Fruit fly (Drosophila melanogaster) whole organism, embryonic: ENCODE results near the gene cindr.

Source experiments
- Atf6 ChIP-seq: fragments of 200-800 bp; sonication (Bioruptor generic); IDR thresholded peaks from 2 replicates; pipeline ENCODE4 v1.3.6; 2022; ENCODE audit warnings: missing biosample characterization, missing genetic modification characterization
- Bgb ChIP-seq: fragments of 200-800 bp; sonication (Bioruptor generic); IDR thresholded peaks from 2 replicates; pipeline ENCODE4 v1.3.6; 2022; ENCODE audit warnings: missing biosample characterization, missing genetic modification characterization; ENCODE audit not compliant: partially characterized antibody
- CG10431 ChIP-seq: fragments of 200-800 bp; sonication (Bioruptor generic); optimal IDR thresholded peaks from 3 replicates; lab custom pipeline; 2018; ENCODE audit warnings: missing biosample characterization, mild to moderate bottlenecking, missing genetic modification characterization
- CG10959 ChIP-seq: fragments of 200-800 bp; sonication (Bioruptor generic); IDR thresholded peaks from 2 replicates; pipeline ENCODE4 v1.3.6; 2022; ENCODE audit warnings: missing biosample characterization, missing genetic modification characterization
- CG13287 ChIP-seq: fragments of 200-800 bp; sonication (Bioruptor generic); IDR thresholded peaks from 2 replicates; pipeline ENCODE4 v1.3.6; 2022; ENCODE audit warnings: missing biosample characterization, missing genetic modification characterization; ENCODE audit not compliant: partially characterized antibody
- CG13424 ChIP-seq: fragments of 200-800 bp; sonication (Bioruptor generic); optimal IDR thresholded peaks from 2 replicates; lab custom pipeline; 2019; ENCODE audit warnings: missing biosample characterization, mild to moderate bottlenecking, missing genetic modification characterization, moderate library complexity
- CG14965 ChIP-seq: fragments of 200-800 bp; sonication (Bioruptor generic); optimal IDR thresholded peaks from 2 replicates; lab custom pipeline; 2016; ENCODE audit warnings: missing biosample characterization, missing genetic modification characterization, borderline replicate concordance
- CG1602 ChIP-seq: fragments of 200-800 bp; sonication (Bioruptor generic); optimal IDR thresholded peaks from 3 replicates; lab custom pipeline; 2016; ENCODE audit warnings: missing biosample characterization, missing genetic modification characterization
- CG1647 ChIP-seq: fragments of 200-800 bp; sonication (Bioruptor generic); optimal IDR thresholded peaks from 3 replicates; lab custom pipeline; 2016; ENCODE audit warnings: missing biosample characterization, missing genetic modification characterization
- CG30403 ChIP-seq: fragments of 200-800 bp; sonication (Bioruptor generic); optimal IDR thresholded peaks from 3 replicates; lab custom pipeline; 2016; ENCODE audit warnings: missing biosample characterization, missing genetic modification characterization
- CG31388 ChIP-seq: fragments of 200-800 bp; sonication (Bioruptor generic); optimal IDR thresholded peaks from 2 replicates; lab custom pipeline; 2016; ENCODE audit warnings: missing biosample characterization, missing genetic modification characterization
- CG4424 ChIP-seq: fragments of 200-800 bp; sonication (Bioruptor generic); optimal IDR thresholded peaks from 3 replicates; lab custom pipeline; 2016; ENCODE audit warnings: missing biosample characterization, missing genetic modification characterization
- CG4730 ChIP-seq: fragments of 200-800 bp; sonication (Bioruptor generic); IDR thresholded peaks from 2 replicates; pipeline ENCODE4 v1.3.6; 2022; ENCODE audit warnings: missing biosample characterization, missing genetic modification characterization
- CG4854 ChIP-seq: fragments of 200-800 bp; sonication (Bioruptor generic); optimal IDR thresholded peaks from 2 replicates; lab custom pipeline; 2016; ENCODE audit warnings: missing biosample characterization, missing genetic modification characterization, inconsistent platforms
- CG6689 ChIP-seq: fragments of 200-800 bp; sonication (Bioruptor generic); IDR thresholded peaks from 2 replicates; pipeline ENCODE4 v1.3.6; 2022; ENCODE audit warnings: missing biosample characterization, missing genetic modification characterization
- CG6765 ChIP-seq: fragments of 200-800 bp; sonication (Bioruptor generic); optimal IDR thresholded peaks from 3 replicates; lab custom pipeline; 2017; ENCODE audit warnings: missing biosample characterization, mild to moderate bottlenecking, missing genetic modification characterization
- Deaf1 ChIP-seq: fragments of 200-800 bp; optimal IDR thresholded peaks from 3 replicates; lab custom pipeline; 2019; ENCODE audit warnings: missing biosample characterization, mild to moderate bottlenecking, missing genetic modification characterization, moderate library complexity
- ERR ChIP-seq: fragments of 200-800 bp; sonication (Bioruptor generic); optimal IDR thresholded peaks from 2 replicates; lab custom pipeline; 2016; ENCODE audit warnings: missing biosample characterization, missing genetic modification characterization
- HLH54F ChIP-seq: fragments of 200-800 bp; sonication (Bioruptor generic); optimal IDR thresholded peaks from 3 replicates; lab custom pipeline; 2016; ENCODE audit warnings: missing biosample characterization, missing genetic modification characterization
- Hey ChIP-seq: fragments of 200-800 bp; sonication (Bioruptor generic); optimal IDR thresholded peaks from 3 replicates; lab custom pipeline; 2018; ENCODE audit warnings: missing biosample characterization, mild to moderate bottlenecking, missing genetic modification characterization
- Hr51 ChIP-seq, 2 experiments: fragments of 200-800 bp; sonication (Bioruptor generic); optimal IDR thresholded peaks; 2 replicates in 1 of 2; 3 replicates in 1 of 2; lab custom pipeline; 2016 to 2018; ENCODE audit warnings: missing biosample characterization in 2 of 2, missing genetic modification characterization in 2 of 2, mild to moderate bottlenecking in 1 of 2, moderate library complexity in 1 of 2
- MBD-R2 ChIP-seq: fragments of 200-800 bp; sonication (Bioruptor generic); IDR thresholded peaks from 2 replicates; pipeline ENCODE4 v1.3.6; 2022; ENCODE audit warnings: missing biosample characterization, missing genetic modification characterization
- MTF-1 ChIP-seq: fragments of 200-800 bp; sonication (Bioruptor generic); optimal IDR thresholded peaks from 2 replicates; lab custom pipeline; 2018; ENCODE audit warnings: missing biosample characterization, mild to moderate bottlenecking, missing genetic modification characterization, borderline replicate concordance
- Med ChIP-seq: fragments of 200-800 bp; sonication (Bioruptor generic); peaks from one replicate; lab custom pipeline; 2016; ENCODE audit warnings: missing biosample characterization, missing genetic modification characterization, mild to moderate bottlenecking, inconsistent platforms, moderate library complexity
- NFAT ChIP-seq: fragments of 200-800 bp; sonication (Bioruptor generic); IDR thresholded peaks from 2 replicates; pipeline ENCODE4 v1.3.6; 2022; ENCODE audit warnings: missing biosample characterization, missing genetic modification characterization
- Nf-YB ChIP-seq: fragments of 200-800 bp; sonication (Bioruptor generic); optimal IDR thresholded peaks from 3 replicates; lab custom pipeline; 2019; ENCODE audit warnings: missing biosample characterization, mild to moderate bottlenecking, missing genetic modification characterization, moderate library complexity
- Oli ChIP-seq: fragments of 200-800 bp; sonication (Bioruptor generic); optimal IDR thresholded peaks from 2 replicates; lab custom pipeline; 2018; ENCODE audit warnings: missing biosample characterization, mild to moderate bottlenecking, missing genetic modification characterization, moderate library complexity
- Taf1 ChIP-seq: fragments of 200-800 bp; sonication (Bioruptor generic); IDR thresholded peaks from 2 replicates; pipeline ENCODE4 v1.3.6; 2022; ENCODE audit warnings: missing biosample characterization, missing genetic modification characterization
- Xbp1 ChIP-seq: fragments of 200-800 bp; sonication (Bioruptor generic); optimal IDR thresholded peaks from 3 replicates; lab custom pipeline; 2016; ENCODE audit warnings: missing biosample characterization, mild to moderate bottlenecking, missing genetic modification characterization
- bcd ChIP-seq: fragments of 200-800 bp; sonication (Bioruptor generic); optimal IDR thresholded peaks from 2 replicates; lab custom pipeline; 2017; ENCODE audit warnings: missing biosample characterization, mild to moderate bottlenecking, missing genetic modification characterization
- chif ChIP-seq, 2 experiments: fragments of 200-800 bp; sonication (Bioruptor generic); optimal IDR thresholded peaks; 3 replicates each; lab custom pipeline; 2016; ENCODE audit warnings: missing biosample characterization in 2 of 2, missing genetic modification characterization in 2 of 2
- chm ChIP-seq: fragments of 200-800 bp; sonication (Bioruptor generic); IDR thresholded peaks from 2 replicates; pipeline ENCODE4 v1.3.6; 2022; ENCODE audit warnings: missing biosample characterization, missing genetic modification characterization
- croc ChIP-seq: fragments of 200-800 bp; sonication (Bioruptor generic); conservative IDR thresholded peaks from 3 replicates; pipeline ENCODE4 v1.3.6; 2022; ENCODE audit warnings: missing biosample characterization, missing genetic modification characterization
- dmrt99B ChIP-seq: fragments of 200-800 bp; sonication (Bioruptor generic); optimal IDR thresholded peaks from 2 replicates; lab custom pipeline; 2018; ENCODE audit warnings: missing biosample characterization, mild to moderate bottlenecking, missing genetic modification characterization, moderate library complexity
- ems ChIP-seq: fragments of 200-800 bp; sonication (Bioruptor generic); optimal IDR thresholded peaks from 3 replicates; lab custom pipeline; 2016; ENCODE audit warnings: missing biosample characterization, missing genetic modification characterization
- fu2 ChIP-seq: fragments of 200-800 bp; sonication (Bioruptor generic); optimal IDR thresholded peaks from 2 replicates; lab custom pipeline; 2016; ENCODE audit warnings: missing biosample characterization, missing genetic modification characterization
- jigr1 ChIP-seq: fragments of 200-800 bp; sonication (Bioruptor generic); IDR thresholded peaks from 3 replicates; pipeline ENCODE4 v1.3.6; 2022; ENCODE audit warnings: missing biosample characterization, missing genetic modification characterization
- kni ChIP-seq: fragments of 200-800 bp; sonication (Bioruptor generic); optimal IDR thresholded peaks from 3 replicates; lab custom pipeline; 2017; ENCODE audit warnings: mild to moderate bottlenecking, missing biosample characterization, missing genetic modification reagents, missing genetic modification characterization
- mam ChIP-seq: fragments of 200-800 bp; sonication (Bioruptor generic); optimal IDR thresholded peaks from 3 replicates; lab custom pipeline; 2016; ENCODE audit warnings: missing biosample characterization, missing genetic modification characterization
- odd ChIP-seq: fragments of 200-800 bp; sonication (Bioruptor generic); optimal IDR thresholded peaks from 2 replicates; lab custom pipeline; 2017; ENCODE audit warnings: missing biosample characterization, mild to moderate bottlenecking, missing genetic modification characterization
- rib ChIP-seq: fragments of 200-800 bp; sonication (Bioruptor generic); IDR thresholded peaks from 2 replicates; pipeline ENCODE4 v1.3.6; 2022; ENCODE audit warnings: missing biosample characterization, missing genetic modification characterization
- sens-2 ChIP-seq: fragments of 200-800 bp; sonication (Bioruptor generic); IDR thresholded peaks from 2 replicates; pipeline ENCODE4 v1.3.6; 2022; ENCODE audit warnings: missing biosample characterization, missing genetic modification characterization
- seq ChIP-seq: fragments of 200-800 bp; sonication (Bioruptor generic); IDR thresholded peaks from 2 replicates; pipeline ENCODE4 v1.3.6; 2022; ENCODE audit warnings: missing biosample characterization, missing genetic modification characterization
- sim ChIP-seq: fragments of 200-800 bp; sonication (Bioruptor generic); IDR thresholded peaks from 2 replicates; pipeline ENCODE4 v1.3.6; 2022; ENCODE audit warnings: missing biosample characterization, missing genetic modification characterization
- slbo ChIP-seq: fragments of 200-800 bp; sonication (Bioruptor generic); IDR thresholded peaks from 2 replicates; pipeline ENCODE4 v1.3.6; 2022; ENCODE audit warnings: missing biosample characterization, missing genetic modification characterization
- sr ChIP-seq: fragments of 200-800 bp; sonication (Bioruptor generic); IDR thresholded peaks from 3 replicates; pipeline ENCODE4 v1.3.6; 2022; ENCODE audit warnings: missing biosample characterization, missing genetic modification characterization
- toy ChIP-seq: fragments of 200-800 bp; sonication (Bioruptor generic); IDR thresholded peaks from 2 replicates; pipeline ENCODE4 v1.3.6; 2022; ENCODE audit warnings: missing biosample characterization, missing genetic modification characterization
- unc-4 ChIP-seq: fragments of 200-800 bp; sonication (Bioruptor generic); IDR thresholded peaks from 2 replicates; pipeline ENCODE4 v1.3.6; 2022; ENCODE audit warnings: missing biosample characterization, missing genetic modification characterization; ENCODE audit not compliant: partially characterized antibody
- unpg ChIP-seq: fragments of 200-800 bp; sonication (Bioruptor generic); optimal IDR thresholded peaks from 3 replicates; lab custom pipeline; 2018; ENCODE audit warnings: missing biosample characterization, mild to moderate bottlenecking, missing genetic modification characterization, moderate library complexity
- vfl ChIP-seq: fragments of 200-800 bp; sonication (Bioruptor generic); optimal IDR thresholded peaks from 2 replicates; lab custom pipeline; 2016; ENCODE audit warnings: missing biosample characterization, missing genetic modification characterization

The cindr gene

DNA sequence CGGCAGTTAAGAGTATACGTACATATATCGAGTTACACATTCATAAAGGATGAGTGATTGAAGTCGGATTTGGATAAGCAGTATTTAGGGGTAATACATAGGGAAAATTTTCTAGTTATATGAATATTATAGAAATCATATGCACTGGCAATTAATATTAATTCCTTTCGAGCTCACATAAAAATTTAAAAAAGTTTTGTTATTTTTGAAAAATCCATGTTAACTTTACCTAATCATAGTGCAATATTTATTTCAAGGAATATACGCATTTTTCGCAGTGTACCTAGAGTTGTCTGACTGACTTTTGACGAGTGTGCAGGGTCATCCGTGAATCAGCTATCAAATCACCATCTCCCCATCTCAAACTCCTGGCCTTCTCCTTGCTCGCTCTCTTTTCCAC lies 56.0 kb downstream of the cindr start (continued):
- no peak for TF ChIP-seq Bgb (GFP tag; lab: Robert Waterston, UW)

DNA sequence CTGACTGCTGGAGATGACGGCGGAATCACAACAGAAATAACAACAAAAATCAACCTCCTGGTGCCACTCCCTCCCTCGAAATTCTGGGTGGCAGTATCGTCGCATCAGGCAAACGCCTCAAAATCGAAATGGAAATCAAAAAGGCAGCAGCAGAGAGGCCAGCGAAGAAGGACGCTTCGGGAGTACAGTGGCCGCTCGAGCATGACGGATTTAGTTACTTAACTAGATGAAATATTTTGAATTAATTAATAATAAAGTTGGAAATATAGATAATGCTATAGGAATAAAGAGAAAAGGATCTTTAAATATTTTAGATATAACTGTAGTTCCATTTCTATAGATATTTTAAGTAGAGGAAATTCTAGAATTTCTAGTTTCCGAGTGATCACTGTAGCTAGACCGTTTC lies 57.0 kb downstream of the cindr start:
- no peak for TF ChIP-seq vfl (GFP tag; lab: Kevin White, UChicago)
- TF ChIP-seq sim (GFP tag; lab: Robert Waterston, UW) = no peak
- no peak for TF ChIP-seq CG4854 (GFP tag; lab: Kevin White, UChicago)
- TF ChIP-seq odd = peak; percentile 1
- no peak for TF ChIP-seq mam (GFP tag; lab: Kevin White, UChicago)
- TF ChIP-seq CG4730 (GFP tag; lab: Robert Waterston, UW) = no peak
- peak; percentile 43 for TF ChIP-seq CG6689 (GFP tag; lab: Robert Waterston, UW)
- no peak for TF ChIP-seq Med
- TF ChIP-seq Oli (tag; lab: Kevin White, UChicago) = peak; percentile 9
- TF ChIP-seq CG31388 = no peak
- TF ChIP-seq CG10959 = peak; percentile 43; the same call in 1 of the 2 replicates
- TF ChIP-seq ems (GFP tag; lab: Kevin White, UChicago) = no peak
- peak; percentile 10 for TF ChIP-seq CG1602 (GFP tag; lab: Kevin White, UChicago)
- TF ChIP-seq CG4424 (GFP tag; lab: Kevin White, UChicago) = peak; percentile 17
- no peak for TF ChIP-seq CG1647 (GFP tag; lab: Kevin White, UChicago)
- TF ChIP-seq Taf1 = no peak
- TF ChIP-seq Deaf1 = peak; percentile 21
- no peak for TF ChIP-seq Hey (tag; lab: Kevin White, UChicago)
- TF ChIP-seq CG6765 (GFP tag; lab: Kevin White, UChicago) = no peak
- peak; percentile 14 for TF ChIP-seq CG30403 (GFP tag; lab: Kevin White, UChicago)
- TF ChIP-seq chm = peak; percentile 48; the same call in 1 of the 2 replicates
- TF ChIP-seq Hr51 (GFP tag; optimal IDR thresholded peaks at IDR 0.05; lab: Kevin White, UChicago) = peak in 1 of 2 experiments; percentile 40
- TF ChIP-seq CG10431 (GFP tag; lab: Kevin White, UChicago) = peak; percentile 8
- TF ChIP-seq CG14965 (GFP tag; lab: Kevin White, UChicago) = no peak
- no peak for TF ChIP-seq sr (GFP tag; lab: Robert Waterston, UW)
- TF ChIP-seq CG13424 (tag; lab: Kevin White, UChicago) = peak; percentile 48
- TF ChIP-seq MBD-R2 (GFP tag; lab: Robert Waterston, UW) = no peak
- TF ChIP-seq ERR = no peak
- no peak for TF ChIP-seq toy (GFP tag; lab: Robert Waterston, UW)
- no peak for TF ChIP-seq HLH54F (GFP tag; lab: Kevin White, UChicago)
- TF ChIP-seq seq (GFP tag; lab: Robert Waterston, UW) = 0 out of 2 replicates have a peak, but pooled peaks have one; percentile 6
- no peak for TF ChIP-seq NFAT
- peak; percentile 12 for TF ChIP-seq Xbp1
- no peak for TF ChIP-seq Atf6
- no peak for TF ChIP-seq fu2 (GFP tag; lab: Kevin White, UChicago)
- no peak for TF ChIP-seq jigr1
- TF ChIP-seq rib (GFP tag; lab: Robert Waterston, UW) = no peak
- TF ChIP-seq dmrt99B (tag; lab: Kevin White, UChicago) = peak; percentile 55
- no peak for TF ChIP-seq slbo
- peak; percentile 30; the same call in 1 of the 3 replicates for TF ChIP-seq croc (GFP tag; lab: Robert Waterston, UW)
- peak; percentile 4 for TF ChIP-seq bcd (GFP tag; lab: Kevin White, UChicago)
- TF ChIP-seq MTF-1 (GFP tag; lab: Kevin White, UChicago) = no peak
- TF ChIP-seq chif (GFP tag; optimal IDR thresholded peaks at IDR 0.05; lab: Kevin White, UChicago) = no peak
- TF ChIP-seq unpg = peak; percentile 34
- TF ChIP-seq Nf-YB = peak; percentile 65
- no peak for TF ChIP-seq unc-4 (GFP tag; lab: Robert Waterston, UW)
- TF ChIP-seq kni (GFP tag; lab: Kevin White, UChicago) = peak; percentile 12
- 0 out of 2 replicates have a peak, but pooled peaks have one; percentile 30 for TF ChIP-seq sens-2
- no peak for TF ChIP-seq CG13287 (GFP tag; lab: Robert Waterston, UW)
